Fruit fly (Drosophila melanogaster): ENCODE data around the gene Oct-TyrR.

Oct-TyrR gene

DNA sequence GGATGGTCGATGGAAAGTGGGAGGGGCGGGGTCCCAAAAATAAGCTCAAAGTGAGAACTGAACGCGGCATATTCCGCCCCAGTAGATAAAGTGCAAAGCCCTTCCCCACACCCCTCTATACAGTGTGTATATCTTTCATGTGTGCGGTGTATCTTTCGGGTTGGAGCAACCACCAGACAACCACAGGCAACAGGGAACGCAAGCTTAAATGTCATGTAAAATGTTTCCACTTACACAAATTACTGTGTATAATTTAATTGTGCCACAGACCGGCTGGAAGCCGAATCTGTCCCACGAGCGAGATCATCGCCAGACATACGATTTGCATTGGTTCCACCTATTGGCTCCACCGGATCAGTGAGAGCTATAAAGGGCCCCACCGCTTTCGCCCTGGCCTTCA is 47.6 kb downstream of the Oct-TyrR start, which contains the start of gene msopa:
Gene msopa (plus strand): TSS at position 301 of the 400 bp plus-strand sequence.
- TF ChIP-seq noc (tag; optimal IDR thresholded peaks at IDR 0.05): no peak

DNA sequence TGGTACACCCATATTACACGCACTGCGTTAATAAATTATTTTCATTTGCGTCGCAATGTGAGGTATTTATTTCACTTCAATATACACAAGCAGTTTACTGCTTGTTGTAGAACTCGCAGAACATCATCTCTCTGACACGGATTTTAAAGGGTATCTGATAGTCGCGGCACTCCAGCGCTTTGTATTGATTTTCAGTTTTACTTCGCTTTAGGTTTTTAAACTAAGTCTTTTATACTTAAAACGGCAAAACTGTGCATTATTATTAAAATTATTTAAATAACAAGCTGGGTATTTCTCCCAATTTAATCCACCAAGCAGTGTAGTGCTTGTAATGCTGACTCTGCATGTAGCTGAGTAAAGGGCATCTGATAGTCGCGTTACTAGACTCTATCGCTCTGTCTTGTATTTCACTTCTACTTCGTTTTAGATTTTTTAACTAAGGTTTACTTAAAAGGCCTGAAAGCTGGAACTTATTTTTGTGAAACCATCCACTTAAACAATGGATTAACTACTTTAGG is 48.4 kb downstream of the Oct-TyrR start:
- no peak for TF ChIP-seq noc (tag; optimal IDR thresholded peaks at IDR 0.05)

DNA sequence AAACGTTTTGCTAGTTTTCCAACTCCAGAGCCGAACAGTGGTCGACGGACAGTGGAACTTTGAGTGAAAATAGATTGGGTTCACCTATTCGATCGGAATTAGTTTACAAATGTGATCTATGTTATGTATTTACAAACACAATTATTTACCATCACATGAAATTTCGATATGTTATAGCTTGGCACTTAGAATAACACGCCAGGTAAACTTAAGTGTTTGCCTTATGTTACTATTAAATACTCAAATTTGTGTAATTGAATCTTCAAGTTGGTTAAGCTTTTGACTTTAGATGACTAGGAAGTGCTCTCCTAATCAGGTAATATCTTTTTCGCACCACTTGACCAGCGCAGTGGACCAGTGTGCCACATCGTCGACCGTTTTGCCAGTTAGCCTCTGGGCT is 56.5 kb downstream of the Oct-TyrR start:
- TF ChIP-seq noc (tag; optimal IDR thresholded peaks at IDR 0.05): no peak

DNA sequence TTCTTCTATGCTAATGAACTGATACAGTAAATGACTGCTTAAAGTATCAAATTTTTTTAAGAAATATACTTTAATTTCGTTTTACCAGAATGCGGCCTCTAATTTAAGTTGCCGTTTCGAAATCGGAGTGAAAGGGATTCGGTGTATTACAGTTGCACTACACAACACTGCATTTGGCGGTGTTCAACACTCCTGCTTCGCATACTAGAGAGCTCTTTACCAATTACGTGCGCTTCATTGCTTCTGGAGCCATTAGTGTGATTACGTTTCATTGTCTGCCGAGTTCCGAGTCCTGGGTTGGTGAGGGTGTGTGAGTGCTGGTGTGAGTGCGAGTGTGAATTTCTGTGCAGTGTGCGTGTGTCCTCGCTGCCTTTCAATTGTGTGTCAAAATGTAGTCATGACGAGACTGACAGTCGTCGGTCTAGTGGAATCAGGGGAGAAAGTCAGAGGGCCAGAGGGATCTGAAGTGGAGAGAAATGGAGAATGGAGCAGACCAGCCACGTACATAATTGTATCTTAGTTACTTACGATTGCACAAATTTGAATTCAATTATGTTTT is 59.6 kb downstream of the Oct-TyrR start:
- no peak for TF ChIP-seq noc (tag; optimal IDR thresholded peaks at IDR 0.05)

DNA sequence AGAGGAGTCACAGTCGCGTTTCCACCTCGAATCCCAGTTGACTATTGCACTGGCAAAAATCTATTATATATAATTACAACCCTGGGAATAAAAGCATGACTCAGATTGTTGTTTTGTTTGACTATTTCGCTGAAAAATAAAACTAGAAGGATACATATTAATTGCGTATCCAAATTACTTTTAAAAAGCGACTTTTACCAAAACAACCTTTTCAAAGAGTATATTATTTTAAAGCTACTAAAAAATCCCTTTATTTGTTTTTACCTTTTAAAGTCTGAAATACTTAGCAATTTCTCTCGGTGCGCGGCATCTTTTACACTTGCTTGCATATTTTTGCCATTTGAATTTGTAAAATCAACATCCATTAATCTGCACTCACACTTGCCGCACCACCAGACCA is 71.9 kb downstream of the Oct-TyrR start:
- no peak for TF ChIP-seq noc (tag; optimal IDR thresholded peaks at IDR 0.05)

DNA sequence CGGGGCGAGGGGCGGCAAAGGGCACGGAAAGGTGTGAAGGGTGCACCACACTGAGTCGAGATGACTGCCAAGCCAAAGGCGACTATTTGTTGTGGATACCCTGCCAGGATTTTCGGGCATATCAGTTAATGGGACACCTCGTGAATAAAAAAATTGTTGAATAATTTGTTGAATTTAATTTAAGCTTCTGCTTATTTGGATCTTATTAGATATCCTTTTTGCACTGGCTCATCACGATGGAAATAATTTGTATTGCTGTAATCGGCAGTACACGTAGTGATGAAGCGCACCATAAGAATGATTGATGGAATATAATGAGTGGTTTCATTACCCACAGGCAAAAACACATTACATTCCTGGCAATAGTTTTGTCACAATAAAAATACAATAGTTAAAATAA is 75.1 kb downstream of the Oct-TyrR start:
- no peak for TF ChIP-seq noc (tag; optimal IDR thresholded peaks at IDR 0.05)

DNA sequence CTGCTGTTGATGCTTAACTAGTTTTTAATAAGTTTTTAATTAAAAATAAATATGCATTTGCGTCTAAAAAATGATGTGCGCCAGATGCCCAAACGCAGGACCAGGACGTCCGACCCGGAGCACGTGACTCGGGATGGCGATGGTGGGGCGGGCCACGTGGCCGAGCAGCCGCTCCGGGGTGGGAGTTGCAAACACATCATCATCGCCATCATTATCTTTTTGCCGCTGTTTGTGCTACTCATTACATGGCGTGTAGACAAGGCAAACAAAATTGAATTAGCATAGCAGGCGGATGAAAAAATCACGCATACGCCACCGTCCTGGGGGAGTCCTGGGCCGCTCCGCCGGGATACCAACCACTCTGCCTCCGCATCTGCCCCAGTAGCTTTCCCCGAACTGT is 78.4 kb downstream of the Oct-TyrR start:
- TF ChIP-seq noc (tag; optimal IDR thresholded peaks at IDR 0.05): no peak
